Fruit fly (Drosophila melanogaster) whole organism, adult: ENCODE data around the gene Rpt5.

Experiments
- CG11617 ChIP-seq: fragments of 200-800 bp; sonication (Bioruptor generic); optimal IDR thresholded peaks from 2 replicates; lab custom pipeline; 2017; ENCODE audit warnings: mild to moderate bottlenecking, missing biosample characterization, missing genetic modification reagents, missing genetic modification characterization
- CG12768 ChIP-seq: fragments of 200-800 bp; sonication (Bioruptor generic); optimal IDR thresholded peaks from 2 replicates; lab custom pipeline; 2017; ENCODE audit warnings: missing biosample characterization, missing genetic modification characterization, mild to moderate bottlenecking, moderate library complexity, missing genetic modification reagents
- CG14711 ChIP-seq: fragments of 200-800 bp; sonication (Bioruptor generic); optimal IDR thresholded peaks from 2 replicates; lab custom pipeline; 2018; ENCODE audit warnings: missing biosample characterization, mild to moderate bottlenecking, missing genetic modification characterization, moderate library complexity
- CG1620 ChIP-seq: fragments of 200-800 bp; sonication (Bioruptor generic); optimal IDR thresholded peaks from 2 replicates; lab custom pipeline; 2016; ENCODE audit warnings: missing biosample characterization, missing genetic modification characterization
- CG33017 ChIP-seq: fragments of 200-800 bp; sonication (Bioruptor generic); optimal IDR thresholded peaks from 2 replicates; lab custom pipeline; 2018; ENCODE audit warnings: missing biosample characterization, mild to moderate bottlenecking, missing genetic modification characterization, moderate library complexity
- CG5204 ChIP-seq: fragments of 200-800 bp; sonication (Bioruptor generic); optimal IDR thresholded peaks from 2 replicates; lab custom pipeline; 2016; ENCODE audit warnings: missing biosample characterization, missing genetic modification characterization
- CG7045 ChIP-seq: fragments of 200-800 bp; sonication (Bioruptor generic); optimal IDR thresholded peaks from 2 replicates; lab custom pipeline; 2017; ENCODE audit warnings: missing biosample characterization, mild to moderate bottlenecking, missing genetic modification characterization
- CG7101 ChIP-seq: fragments of 200-800 bp; sonication (Bioruptor generic); optimal IDR thresholded peaks from 2 replicates; lab custom pipeline; 2018; ENCODE audit warnings: missing biosample characterization, mild to moderate bottlenecking, missing genetic modification characterization, moderate library complexity
- Clk ChIP-seq: fragments of 200-800 bp; sonication (Bioruptor generic); optimal IDR thresholded peaks from 2 replicates; lab custom pipeline; 2017; ENCODE audit warnings: missing biosample characterization, missing genetic modification characterization
- Crg-1 ChIP-seq: fragments of 200-800 bp; sonication (Bioruptor generic); optimal IDR thresholded peaks from 2 replicates; lab custom pipeline; 2016; ENCODE audit warnings: missing biosample characterization, missing genetic modification characterization
- Hr96 ChIP-seq: fragments of 200-800 bp; sonication (Bioruptor generic); optimal IDR thresholded peaks from 2 replicates; lab custom pipeline; 2016; ENCODE audit warnings: missing biosample characterization, missing genetic modification characterization
- Mnt ChIP-seq: fragments of 200-800 bp; sonication (Bioruptor generic); optimal IDR thresholded peaks from 2 replicates; lab custom pipeline; 2016; ENCODE audit warnings: missing biosample characterization, mild to moderate bottlenecking, missing genetic modification characterization
- bab1 ChIP-seq: fragments of 200-800 bp; sonication (Bioruptor generic); optimal IDR thresholded peaks from 3 replicates; lab custom pipeline; 2019; ENCODE audit warnings: missing biosample characterization, mild to moderate bottlenecking, missing genetic modification characterization, moderate library complexity
- cic ChIP-seq: fragments of 200-800 bp; sonication (Bioruptor generic); optimal IDR thresholded peaks from 2 replicates; lab custom pipeline; 2017; ENCODE audit warnings: missing biosample characterization, mild to moderate bottlenecking, missing genetic modification characterization, moderate library complexity
- cnc ChIP-seq, 2 experiments: fragments of >200 bp; optimal IDR thresholded peaks; 2 replicates each; lab custom pipeline; 2017
- kay ChIP-seq: fragments of 200-800 bp; sonication (Bioruptor generic); peaks from one replicate; lab custom pipeline; 2016; ENCODE audit warnings: missing biosample characterization, missing genetic modification characterization, borderline replicate concordance
- ovo ChIP-seq: fragments of 200-800 bp; sonication (Bioruptor generic); optimal IDR thresholded peaks from 2 replicates; lab custom pipeline; 2016; ENCODE audit warnings: missing biosample characterization, missing genetic modification characterization
- pad ChIP-seq: fragments of 200-800 bp; sonication (Bioruptor generic); optimal IDR thresholded peaks from 3 replicates; lab custom pipeline; 2017; ENCODE audit warnings: missing biosample characterization, missing genetic modification characterization, mild to moderate bottlenecking, moderate library complexity, missing genetic modification reagents
- tj ChIP-seq: fragments of 200-800 bp; sonication (Bioruptor generic); optimal IDR thresholded peaks from 3 replicates; lab custom pipeline; 2017; ENCODE audit warnings: missing biosample characterization, mild to moderate bottlenecking, missing genetic modification characterization, moderate library complexity
- toe ChIP-seq: fragments of 200-800 bp; sonication (Bioruptor generic); optimal IDR thresholded peaks from 2 replicates; lab custom pipeline; 2016; ENCODE audit warnings: missing biosample characterization, missing genetic modification characterization

Gene Rpt5

dm6 chr3R:23763622-23764273 is 11.1 kb downstream of the Rpt5 start, which contains the start of gene Lsd-1:
Gene Lsd-1 (plus strand): TSS chr3R:23763857.
- TF ChIP-seq cnc (optimal IDR thresholded peaks at IDR 0.05; lab: Kevin White, UChicago) (no peak), toe (GFP tag; lab: Kevin White, UChicago) (no peak), CG12768 (GFP tag; lab: Kevin White, UChicago) (peak; percentile 63), CG11617 (GFP tag; lab: Kevin White, UChicago) (no peak), CG7101 (peak; percentile 15), CG33017 (tag; lab: Kevin White, UChicago) (peak; percentile 31), CG14711 (tag; lab: Kevin White, UChicago) (peak; percentile 47), Clk (no peak), pad (GFP tag; lab: Kevin White, UChicago) (no peak), Crg-1 (GFP tag; lab: Kevin White, UChicago) (no peak), CG7045 (GFP tag; lab: Kevin White, UChicago) (no peak), ovo (GFP tag; lab: Kevin White, UChicago) (no peak), CG5204 (GFP tag; lab: Kevin White, UChicago) (no peak), CG1620 (no peak), Hr96 (no peak), kay (GFP tag; lab: Kevin White, UChicago) (no peak), bab1 (GFP tag; lab: Kevin White, UChicago) (no peak), tj (GFP tag; lab: Kevin White, UChicago) (peak; percentile 5), cic (GFP tag; lab: Kevin White, UChicago) (peak; percentile 69), Mnt (GFP tag; lab: Kevin White, UChicago) (peak; percentile 0)

- TF ChIP-seq CG7101 = peak; percentile 81
- TF ChIP-seq cnc (optimal IDR thresholded peaks at IDR 0.05; lab: Kevin White, UChicago) = no peak
- peak; percentile 82 for TF ChIP-seq bab1 (GFP tag; lab: Kevin White, UChicago)
- TF ChIP-seq Hr96 = peak; percentile 65
- peak; percentile 64 for TF ChIP-seq CG7045 (GFP tag; lab: Kevin White, UChicago)
- TF ChIP-seq ovo (GFP tag; lab: Kevin White, UChicago) = peak; percentile 45
- peak; percentile 78 for TF ChIP-seq CG14711 (tag; lab: Kevin White, UChicago)
- peak; percentile 82 for TF ChIP-seq Crg-1 (GFP tag; lab: Kevin White, UChicago)
- peak; percentile 72 for TF ChIP-seq CG33017 (tag; lab: Kevin White, UChicago)
- no peak for TF ChIP-seq kay (GFP tag; lab: Kevin White, UChicago)
- peak; percentile 72 for TF ChIP-seq CG12768 (GFP tag; lab: Kevin White, UChicago)
- peak; percentile 68 for TF ChIP-seq pad (GFP tag; lab: Kevin White, UChicago)
- TF ChIP-seq CG5204 (GFP tag; lab: Kevin White, UChicago) = no peak
- TF ChIP-seq toe (GFP tag; lab: Kevin White, UChicago) = no peak
- TF ChIP-seq CG11617 (GFP tag; lab: Kevin White, UChicago) = peak; percentile 74
- peak; percentile 70 for TF ChIP-seq CG1620
- peak; percentile 38 for TF ChIP-seq Clk
- TF ChIP-seq cic (GFP tag; lab: Kevin White, UChicago) = peak; percentile 39
- TF ChIP-seq Mnt (GFP tag; lab: Kevin White, UChicago) = peak; percentile 94
- peak; percentile 10 for TF ChIP-seq tj (GFP tag; lab: Kevin White, UChicago)
Measured at dm6 chr3R:23767417-23767853, 14.8 kb downstream of the Rpt5 start, which contains the start of the genes CG10214 and CG10375. Gene CG10214 (minus strand): TSS chr3R:23767488. Gene CG10375 (plus strand): TSS chr3R:23767712.

dm6 chr3R:23772808-23773207 is 20.1 kb downstream of the Rpt5 start, which contains the start of gene tst:
Gene tst (minus strand): TSS chr3R:23772859.
- no peak for TF ChIP-seq kay (GFP tag; lab: Kevin White, UChicago)
- no peak for TF ChIP-seq Hr96
- TF ChIP-seq pad (GFP tag; lab: Kevin White, UChicago) = peak; percentile 69
- peak; percentile 60 for TF ChIP-seq Mnt (GFP tag; lab: Kevin White, UChicago)
- TF ChIP-seq CG11617 (GFP tag; lab: Kevin White, UChicago) = peak; percentile 88
- peak; percentile 89 for TF ChIP-seq CG33017 (tag; lab: Kevin White, UChicago)
- TF ChIP-seq tj (GFP tag; lab: Kevin White, UChicago) = peak; percentile 72
- peak; percentile 85 for TF ChIP-seq CG12768 (GFP tag; lab: Kevin White, UChicago)
- peak; percentile 89 for TF ChIP-seq CG14711 (tag; lab: Kevin White, UChicago)
- TF ChIP-seq CG1620 = peak; percentile 18
- TF ChIP-seq toe (GFP tag; lab: Kevin White, UChicago) = no peak
- peak; percentile 60 for TF ChIP-seq Clk
- peak; percentile 93 for TF ChIP-seq CG7101
- TF ChIP-seq CG7045 (GFP tag; lab: Kevin White, UChicago) = peak; percentile 82
- TF ChIP-seq cnc (optimal IDR thresholded peaks at IDR 0.05; lab: Kevin White, UChicago) = no peak
- TF ChIP-seq CG5204 (GFP tag; lab: Kevin White, UChicago) = no peak
- TF ChIP-seq Crg-1 (GFP tag; lab: Kevin White, UChicago) = peak; percentile 69
- no peak for TF ChIP-seq cic (GFP tag; lab: Kevin White, UChicago)
- peak; percentile 94 for TF ChIP-seq bab1 (GFP tag; lab: Kevin White, UChicago)
- TF ChIP-seq ovo (GFP tag; lab: Kevin White, UChicago) = no peak

dm6 chr3R:23773610-23774364 is 21.1 kb downstream of the Rpt5 start, which contains the start of gene CG10208:
Gene CG10208 (minus strand): TSS chr3R:23774127.
- TF ChIP-seq cnc (optimal IDR thresholded peaks at IDR 0.05; lab: Kevin White, UChicago) (peak in 1 of 2 experiments; percentile 52), CG12768 (GFP tag; lab: Kevin White, UChicago) (peak; percentile 32), CG7101 (peak; percentile 3), Hr96 (peak; percentile 30), kay (GFP tag; lab: Kevin White, UChicago) (no peak), Mnt (GFP tag; lab: Kevin White, UChicago) (peak; percentile 67)
